Fruit fly (Drosophila melanogaster): Measurements from ENCODE around the gene CG4325.

Gene CG4325

dm6 chrX:1995653-1996052 lies 48.0 kb downstream of the CG4325 start (continued):
- TF ChIP-seq bab2 (GFP tag; optimal IDR thresholded peaks at IDR 0.05) (no peak), crol (GFP tag; IDR thresholded peaks at IDR 0.05) (peak; percentile 96), CG31441 (GFP tag; IDR thresholded peaks at IDR 0.05) (no peak), Ets65A (GFP tag) (peak; percentile 10), HmgZ (tag; optimal IDR thresholded peaks at IDR 0.05) (no peak), CG1832 (GFP tag; optimal IDR thresholded peaks at IDR 0.05) (no peak), Deaf1 (tag; optimal IDR thresholded peaks at IDR 0.05) (peak; percentile 98), CG18011 (GFP tag; optimal IDR thresholded peaks at IDR 0.05) (no peak), mirr (GFP tag; optimal IDR thresholded peaks at IDR 0.05) (peak; percentile 31), Nf-YB (GFP tag; optimal IDR thresholded peaks at IDR 0.05) (peak; percentile 44), NC2β (GFP tag; optimal IDR thresholded peaks at IDR 0.05) (no peak), C15 (GFP tag; IDR thresholded peaks at IDR 0.05) (no peak), nerfin-2 (GFP tag; IDR thresholded peaks at IDR 0.05; ENCODE audit: partially characterized antibody) (no peak), CG3847 (GFP tag; IDR thresholded peaks at IDR 0.05) (no peak), bbx (GFP tag; IDR thresholded peaks at IDR 0.05; ENCODE audit: partially characterized antibody) (peak; percentile 23; the same call in 1 of the 2 replicates), CG30020 (tag; optimal IDR thresholded peaks at IDR 0.05) (no peak), CG16863 (GFP tag; optimal IDR thresholded peaks at IDR 0.05) (no peak), Dad (GFP tag; optimal IDR thresholded peaks at IDR 0.05) (no peak), CG34376 (GFP tag; optimal IDR thresholded peaks at IDR 0.05) (peak; percentile 50), br (optimal IDR thresholded peaks at IDR 0.05) (no peak), maf-S (GFP tag; optimal IDR thresholded peaks at IDR 0.05) (no peak), CG11504 (tag; optimal IDR thresholded peaks at IDR 0.05) (no peak), prd (optimal IDR thresholded peaks at IDR 0.05) (no peak), prd (GFP tag; IDR thresholded peaks at IDR 0.05) (no peak), Adf1 (GFP tag; IDR thresholded peaks at IDR 0.05) (peak; percentile 76), jigr1 (GFP tag; IDR thresholded peaks at IDR 0.05) (no peak), CG12942 (GFP tag; optimal IDR thresholded peaks at IDR 0.05) (no peak), trh (GFP tag; optimal IDR thresholded peaks at IDR 0.05) (no peak), nom (GFP tag; optimal IDR thresholded peaks at IDR 0.05) (no peak), CG2129 (GFP tag; IDR thresholded peaks at IDR 0.05; ENCODE audit: partially characterized antibody) (no peak), CG8478 (optimal IDR thresholded peaks at IDR 0.05) (peak; percentile 61), chm (GFP tag; IDR thresholded peaks at IDR 0.05) (peak; percentile 3; the same call in 1 of the 2 replicates), stc (GFP tag; IDR thresholded peaks at IDR 0.05) (no peak), Fer1 (GFP tag; optimal IDR thresholded peaks at IDR 0.05) (no peak), kah (GFP tag; optimal IDR thresholded peaks at IDR 0.05) (no peak), CG2712 (tag; optimal IDR thresholded peaks at IDR 0.05) (no peak), CG14710 (tag; optimal IDR thresholded peaks at IDR 0.05) (no peak), Dbx (GFP tag; IDR thresholded peaks at IDR 0.05) (0 out of 3 replicates have a peak, but pooled peaks have one; percentile 40), CG12219 (GFP tag; optimal IDR thresholded peaks at IDR 0.05) (no peak), CG4424 (GFP tag; optimal IDR thresholded peaks at IDR 0.05) (no peak), Fer2 (tag; optimal IDR thresholded peaks at IDR 0.05) (no peak), CG12299 (tag; optimal IDR thresholded peaks at IDR 0.05) (no peak), Bdp1 (GFP tag; optimal IDR thresholded peaks at IDR 0.05) (no peak), zen2 (GFP tag; IDR thresholded peaks at IDR 0.05; ENCODE audit: partially characterized antibody) (0 out of 3 replicates have a peak, but pooled peaks have one; percentile 37), BEAF-32 (GFP tag; optimal IDR thresholded peaks at IDR 0.05) (no peak), Xbp1 (GFP tag; optimal IDR thresholded peaks at IDR 0.05) (no peak), Taf1 (GFP tag; IDR thresholded peaks at IDR 0.05) (no peak), trem (tag; optimal IDR thresholded peaks at IDR 0.05) (no peak), Chrac-16 (GFP tag; optimal IDR thresholded peaks at IDR 0.05) (no peak), pros (GFP tag; optimal IDR thresholded peaks at IDR 0.05) (peak; percentile 29), ci (GFP tag; IDR thresholded peaks at IDR 0.05) (0 out of 3 replicates have a peak, but pooled peaks have one; percentile 31), grn (GFP tag; optimal IDR thresholded peaks at IDR 0.05) (peak; percentile 59)
